Fruit fly (Drosophila melanogaster): ENCODE results near the gene RabGGTb.

Gene RabGGTb

dm6 chr2L:2874542-2875194 is 4.2 kb upstream of the RabGGTb start, which contains the start of gene CG8814 (continued):
- peak; percentile 56; the same call in 1 of the 3 replicates for TF ChIP-seq CG14860 (GFP tag; IDR thresholded peaks at IDR 0.05; ENCODE audit: partially characterized antibody)
- no peak for TF ChIP-seq CG4707 (GFP tag; optimal IDR thresholded peaks at IDR 0.05)
- peak; percentile 90 for TF ChIP-seq nmo (GFP tag; optimal IDR thresholded peaks at IDR 0.05)
- peak; percentile 69 for TF ChIP-seq CG11085 (GFP tag; IDR thresholded peaks at IDR 0.05)
- peak; percentile 29 for TF ChIP-seq CG13894 (tag; optimal IDR thresholded peaks at IDR 0.05)
- peak; percentile 27 to 75 for TF ChIP-seq dpn (GFP tag; optimal IDR thresholded peaks at IDR 0.05)
- TF ChIP-seq Taf1 (GFP tag; IDR thresholded peaks at IDR 0.05), result no peak
- TF ChIP-seq gcm2 (GFP tag; optimal IDR thresholded peaks at IDR 0.05), result no peak
- TF ChIP-seq CG2129 (GFP tag; IDR thresholded peaks at IDR 0.05; ENCODE audit: partially characterized antibody), result peak; percentile 68
- peak; percentile 49 for TF ChIP-seq Ets97D (GFP tag; optimal IDR thresholded peaks at IDR 0.05)
- TF ChIP-seq trem (tag; optimal IDR thresholded peaks at IDR 0.05), result peak; percentile 66
- TF ChIP-seq Xrp1 (GFP tag; IDR thresholded peaks at IDR 0.05), result peak; percentile 28; the same call in 1 of the 2 replicates
- no peak for TF ChIP-seq NC2α (GFP tag; optimal IDR thresholded peaks at IDR 0.05)
- TF ChIP-seq nom (GFP tag; optimal IDR thresholded peaks at IDR 0.05), result peak; percentile 98
- no peak for TF ChIP-seq CG1832 (GFP tag; optimal IDR thresholded peaks at IDR 0.05)
- TF ChIP-seq lilli (GFP tag; optimal IDR thresholded peaks at IDR 0.05), result peak; percentile 92
- no peak for TF ChIP-seq CG17568 (GFP tag; optimal IDR thresholded peaks at IDR 0.05)
- peak; percentile 76 for TF ChIP-seq CG10267 (tag; optimal IDR thresholded peaks at IDR 0.05)
- TF ChIP-seq Fer1 (GFP tag; optimal IDR thresholded peaks at IDR 0.05), result peak; percentile 8
- no peak for TF ChIP-seq seq (GFP tag; IDR thresholded peaks at IDR 0.05)
- TF ChIP-seq CG7786 (GFP tag; optimal IDR thresholded peaks at IDR 0.05), result peak; percentile 15
- TF ChIP-seq Tbp (GFP tag; optimal IDR thresholded peaks at IDR 0.05), result no peak
- TF ChIP-seq tin (GFP tag; optimal IDR thresholded peaks at IDR 0.05), result peak; percentile 76
- peak; percentile 75 for TF ChIP-seq Xbp1 (GFP tag; optimal IDR thresholded peaks at IDR 0.05)
- peak; percentile 82 for TF ChIP-seq inv (GFP tag; IDR thresholded peaks at IDR 0.05; ENCODE audit: partially characterized antibody)
- peak; percentile 58 for TF ChIP-seq CG18476 (GFP tag; optimal IDR thresholded peaks at IDR 0.05)
- TF ChIP-seq CG11696 (GFP tag; IDR thresholded peaks at IDR 0.05), result no peak
- no peak for TF ChIP-seq ash1 (GFP tag; optimal IDR thresholded peaks at IDR 0.05)
- TF ChIP-seq disco-r (GFP tag; optimal IDR thresholded peaks at IDR 0.05), result no peak
- TF ChIP-seq jing (GFP tag; optimal IDR thresholded peaks at IDR 0.05), result no peak
- TF ChIP-seq sr (GFP tag; IDR thresholded peaks at IDR 0.05), result 0 out of 3 replicates have a peak, but pooled peaks have one; percentile 27
- TF ChIP-seq ac (GFP tag; optimal IDR thresholded peaks at IDR 0.05), result no peak
- peak; percentile 45 for TF ChIP-seq Max (GFP tag; optimal IDR thresholded peaks at IDR 0.05)
- no peak for TF ChIP-seq fru (optimal IDR thresholded peaks at IDR 0.05)
- peak; percentile 45 for TF ChIP-seq trh (GFP tag; optimal IDR thresholded peaks at IDR 0.05)
- TF ChIP-seq CG7963 (GFP tag; IDR thresholded peaks at IDR 0.05; ENCODE audit: partially characterized antibody), result no peak; the same call in 2 of the 3 replicates
- peak; percentile 74 for TF ChIP-seq sob (GFP tag; IDR thresholded peaks at IDR 0.05)
- peak; percentile 21 for TF ChIP-seq her (GFP tag; optimal IDR thresholded peaks at IDR 0.05)
- TF ChIP-seq CG7372 (GFP tag; IDR thresholded peaks at IDR 0.05), result no peak; the same call in 1 of the 2 replicates
- TF ChIP-seq hkb (optimal IDR thresholded peaks at IDR 0.05), result no peak
- TF ChIP-seq hkb (GFP tag; IDR thresholded peaks at IDR 0.05), result no peak
- 0 out of 3 replicates have a peak, but pooled peaks have one; percentile 29 for TF ChIP-seq C15 (GFP tag; IDR thresholded peaks at IDR 0.05)
- peak; percentile 67 for TF ChIP-seq CG1602 (GFP tag; optimal IDR thresholded peaks at IDR 0.05)
- no peak for TF ChIP-seq zf30C (GFP tag; optimal IDR thresholded peaks at IDR 0.05)
- no peak for TF ChIP-seq Sry-β (GFP tag; optimal IDR thresholded peaks at IDR 0.05)
- peak; percentile 64 for TF ChIP-seq CG5180 (GFP tag; optimal IDR thresholded peaks at IDR 0.05)
- peak; percentile 18 for TF ChIP-seq Fer2 (tag; optimal IDR thresholded peaks at IDR 0.05)
- peak; percentile 90 for TF ChIP-seq CG9932 (GFP tag; IDR thresholded peaks at IDR 0.05)
- peak; percentile 23; the same call in 1 of the 2 replicates for TF ChIP-seq wor (GFP tag; IDR thresholded peaks at IDR 0.05)
- TF ChIP-seq CG12155 (GFP tag; optimal IDR thresholded peaks at IDR 0.05), result peak; percentile 75

Data from whole organism, embryonic.